Fruit fly (Drosophila melanogaster) whole organism, embryonic: ENCODE measurements around the gene CG10413.

Source experiments
- Aef1 ChIP-seq: fragments of 200-800 bp; sonication (Bioruptor generic); IDR thresholded peaks from 3 replicates; pipeline ENCODE4 v1.3.6; 2022; ENCODE audit warnings: missing biosample characterization, missing genetic modification characterization
- CG10543 ChIP-seq: fragments of 200-800 bp; sonication (Bioruptor generic); optimal IDR thresholded peaks from 3 replicates; lab custom pipeline; 2017; ENCODE audit warnings: missing biosample characterization, mild to moderate bottlenecking, missing genetic modification characterization, moderate library complexity
- CG11247 ChIP-seq: fragments of 200-800 bp; sonication (Bioruptor generic); IDR thresholded peaks from 2 replicates; pipeline ENCODE4 v1.3.6; 2022; ENCODE audit warnings: missing biosample characterization, missing genetic modification characterization
- CG11456 ChIP-seq: fragments of 200-800 bp; sonication (Bioruptor generic); IDR thresholded peaks from 3 replicates; pipeline ENCODE4 v1.3.6; 2022; ENCODE audit warnings: missing biosample characterization, missing genetic modification characterization
- CG13894 ChIP-seq: fragments of 200-800 bp; sonication (Bioruptor generic); optimal IDR thresholded peaks from 3 replicates; lab custom pipeline; 2018; ENCODE audit warnings: missing biosample characterization, mild to moderate bottlenecking, missing genetic modification characterization, moderate library complexity
- CG15479 ChIP-seq: fragments of 200-800 bp; sonication (Bioruptor generic); optimal IDR thresholded peaks from 3 replicates; lab custom pipeline; 2019; ENCODE audit warnings: missing biosample characterization, mild to moderate bottlenecking, missing genetic modification characterization, moderate library complexity
- CG17568 ChIP-seq: fragments of 200-800 bp; sonication (Bioruptor generic); optimal IDR thresholded peaks from 2 replicates; lab custom pipeline; 2018; ENCODE audit warnings: missing biosample characterization, mild to moderate bottlenecking, missing genetic modification characterization, moderate library complexity
- CG17802 ChIP-seq: fragments of 200-800 bp; sonication (Bioruptor generic); optimal IDR thresholded peaks from 2 replicates; lab custom pipeline; 2018; ENCODE audit warnings: missing biosample characterization, mild to moderate bottlenecking, missing genetic modification characterization, moderate library complexity
- CG2202 ChIP-seq: fragments of 200-800 bp; sonication (Bioruptor generic); optimal IDR thresholded peaks from 2 replicates; lab custom pipeline; 2018; ENCODE audit warnings: missing biosample characterization, mild to moderate bottlenecking, missing genetic modification characterization
- CG2712 ChIP-seq: fragments of 200-800 bp; optimal IDR thresholded peaks from 3 replicates; lab custom pipeline; 2019; ENCODE audit warnings: missing biosample characterization, mild to moderate bottlenecking, missing genetic modification characterization, moderate library complexity
- CG31224 ChIP-seq: fragments of 200-800 bp; sonication (Bioruptor generic); IDR thresholded peaks from 2 replicates; pipeline ENCODE4 v1.3.6; 2022; ENCODE audit warnings: missing biosample characterization, missing genetic modification characterization
- CG3163 ChIP-seq: fragments of 200-800 bp; sonication (Bioruptor generic); optimal IDR thresholded peaks from 3 replicates; lab custom pipeline; 2016; ENCODE audit warnings: missing biosample characterization, missing genetic modification characterization
- CG33213 ChIP-seq: fragments of 200-800 bp; sonication (Bioruptor generic); optimal IDR thresholded peaks from 3 replicates; lab custom pipeline; 2016; ENCODE audit warnings: missing biosample characterization, missing genetic modification characterization
- CG4328 ChIP-seq: fragments of 200-800 bp; sonication (Bioruptor generic); optimal IDR thresholded peaks from 3 replicates; lab custom pipeline; 2017; ENCODE audit warnings: missing biosample characterization, missing genetic modification reagents, missing genetic modification characterization
- CG4360 ChIP-seq: fragments of 200-800 bp; sonication (Bioruptor generic); IDR thresholded peaks from 2 replicates; pipeline ENCODE4 v1.3.6; 2022; ENCODE audit warnings: missing biosample characterization, missing genetic modification characterization
- CG6272 ChIP-seq: fragments of 200-800 bp; sonication (Bioruptor generic); IDR thresholded peaks from 2 replicates; pipeline ENCODE4 v1.3.6; 2022; ENCODE audit warnings: missing biosample characterization, missing genetic modification characterization
- CG6765 ChIP-seq: fragments of 200-800 bp; sonication (Bioruptor generic); optimal IDR thresholded peaks from 3 replicates; lab custom pipeline; 2017; ENCODE audit warnings: missing biosample characterization, mild to moderate bottlenecking, missing genetic modification characterization
- CG7357 ChIP-seq: fragments of 200-800 bp; sonication (Bioruptor generic); IDR thresholded peaks from 3 replicates; pipeline ENCODE4 v1.3.6; 2022; ENCODE audit warnings: missing biosample characterization, missing genetic modification characterization
- CG7839 ChIP-seq: fragments of 200-800 bp; sonication (Bioruptor generic); optimal IDR thresholded peaks from 3 replicates; lab custom pipeline; 2018; ENCODE audit warnings: missing biosample characterization, mild to moderate bottlenecking, missing genetic modification characterization, moderate library complexity
- CG7987 ChIP-seq: fragments of 200-800 bp; sonication (Bioruptor generic); optimal IDR thresholded peaks from 2 replicates; lab custom pipeline; 2018; ENCODE audit warnings: missing biosample characterization, mild to moderate bottlenecking, missing genetic modification characterization, moderate library complexity
- CG8924 ChIP-seq: fragments of 200-800 bp; optimal IDR thresholded peaks from 3 replicates; lab custom pipeline; 2019; ENCODE audit warnings: missing biosample characterization, mild to moderate bottlenecking, missing genetic modification characterization, moderate library complexity
- CG9932 ChIP-seq: fragments of 200-800 bp; sonication (Bioruptor generic); IDR thresholded peaks from 2 replicates; pipeline ENCODE4 v1.3.6; 2022; ENCODE audit warnings: missing biosample characterization, missing genetic modification characterization
- Chrac-16 ChIP-seq: fragments of 200-800 bp; sonication (Bioruptor generic); optimal IDR thresholded peaks from 3 replicates; lab custom pipeline; 2016; ENCODE audit warnings: missing biosample characterization, missing genetic modification characterization
- Dll ChIP-seq: fragments of 200-800 bp; sonication (Bioruptor generic); IDR thresholded peaks from 4 replicates; pipeline ENCODE4 v1.3.6; 2022; ENCODE audit warnings: missing biosample characterization, missing genetic modification characterization; ENCODE audit not compliant: partially characterized antibody
- HLH54F ChIP-seq: fragments of 200-800 bp; sonication (Bioruptor generic); optimal IDR thresholded peaks from 3 replicates; lab custom pipeline; 2016; ENCODE audit warnings: missing biosample characterization, missing genetic modification characterization
- HmgZ ChIP-seq: fragments of 200-800 bp; sonication (Bioruptor generic); optimal IDR thresholded peaks from 2 replicates; lab custom pipeline; 2018; ENCODE audit warnings: missing biosample characterization, mild to moderate bottlenecking, missing genetic modification characterization
- Oaz ChIP-seq: fragments of 200-800 bp; sonication (Bioruptor generic); IDR thresholded peaks from 2 replicates; pipeline ENCODE4 v1.3.6; 2022; ENCODE audit warnings: missing biosample characterization, missing genetic modification characterization
- Ravus ChIP-seq: fragments of 200-800 bp; sonication (Bioruptor generic); IDR thresholded peaks from 2 replicates; pipeline ENCODE4 v1.3.6; 2022; ENCODE audit warnings: missing biosample characterization, missing genetic modification characterization
- Rx ChIP-seq: fragments of 200-800 bp; sonication (Bioruptor generic); IDR thresholded peaks from 2 replicates; pipeline ENCODE4 v1.3.6; 2022; ENCODE audit warnings: missing biosample characterization, missing genetic modification characterization
- Scr ChIP-seq: fragments of 200-800 bp; sonication (Bioruptor generic); IDR thresholded peaks from 2 replicates; pipeline ENCODE4 v1.3.6; 2022; ENCODE audit warnings: missing biosample characterization, missing genetic modification characterization; ENCODE audit not compliant: partially characterized antibody
- Sry-β ChIP-seq: fragments of 200-800 bp; sonication (Bioruptor generic); optimal IDR thresholded peaks from 2 replicates; lab custom pipeline; 2018; ENCODE audit warnings: missing biosample characterization, mild to moderate bottlenecking, missing genetic modification characterization, moderate library complexity
- TFAM ChIP-seq: fragments of 200-800 bp; sonication (Bioruptor generic); optimal IDR thresholded peaks from 2 replicates; lab custom pipeline; 2017; ENCODE audit warnings: missing biosample characterization, missing genetic modification characterization, inconsistent platforms
- YL-1 ChIP-seq: fragments of 200-800 bp; sonication (Bioruptor generic); optimal IDR thresholded peaks from 3 replicates; lab custom pipeline; 2017; ENCODE audit warnings: missing biosample characterization, mild to moderate bottlenecking, missing genetic modification characterization
- ase ChIP-seq: fragments of 200-800 bp; sonication (Bioruptor generic); IDR thresholded peaks from 3 replicates; pipeline ENCODE4 v1.3.6; 2022; ENCODE audit warnings: missing biosample characterization, missing genetic modification characterization
- chn ChIP-seq: fragments of 200-800 bp; sonication (Bioruptor generic); optimal IDR thresholded peaks from 2 replicates; lab custom pipeline; 2016; ENCODE audit warnings: missing biosample characterization, missing genetic modification characterization
- dimm ChIP-seq: fragments of 200-800 bp; sonication (Bioruptor generic); IDR thresholded peaks from 2 replicates; pipeline ENCODE4 v1.3.6; 2022; ENCODE audit warnings: missing biosample characterization, missing genetic modification characterization
- dmrt99B ChIP-seq: fragments of 200-800 bp; sonication (Bioruptor generic); optimal IDR thresholded peaks from 2 replicates; lab custom pipeline; 2018; ENCODE audit warnings: missing biosample characterization, mild to moderate bottlenecking, missing genetic modification characterization, moderate library complexity
- emc ChIP-seq: fragments of 200-800 bp; sonication (Bioruptor generic); optimal IDR thresholded peaks from 2 replicates; lab custom pipeline; 2016; ENCODE audit warnings: missing biosample characterization, missing genetic modification characterization
- fd96Cb ChIP-seq: fragments of 200-800 bp; sonication (Bioruptor generic); optimal IDR thresholded peaks from 2 replicates; lab custom pipeline; 2018; ENCODE audit warnings: missing biosample characterization, mild to moderate bottlenecking, missing genetic modification characterization, moderate library complexity
- gsb-n ChIP-seq: fragments of 200-800 bp; sonication (Bioruptor generic); optimal IDR thresholded peaks from 3 replicates; lab custom pipeline; 2018; ENCODE audit warnings: missing biosample characterization, mild to moderate bottlenecking, missing genetic modification characterization
- lmd ChIP-seq: fragments of 200-800 bp; sonication (Bioruptor generic); IDR thresholded peaks from 2 replicates; pipeline ENCODE4 v1.3.6; 2022; ENCODE audit warnings: missing biosample characterization, missing genetic modification characterization
- odd ChIP-seq: fragments of 200-800 bp; sonication (Bioruptor generic); optimal IDR thresholded peaks from 2 replicates; lab custom pipeline; 2017; ENCODE audit warnings: missing biosample characterization, mild to moderate bottlenecking, missing genetic modification characterization
- pb ChIP-seq: fragments of 200-800 bp; sonication (Bioruptor generic); optimal IDR thresholded peaks from 3 replicates; lab custom pipeline; 2016; ENCODE audit warnings: missing biosample characterization, missing genetic modification characterization
- peb ChIP-seq: fragments of 200-800 bp; sonication (Bioruptor generic); IDR thresholded peaks from 2 replicates; pipeline ENCODE4 v1.3.6; 2022; ENCODE audit warnings: missing biosample characterization, missing genetic modification characterization
- sc ChIP-seq, 3 experiments: fragments of >200 bp in 2 of 3; fragments of 200-800 bp in 1 of 3; sonication (Bioruptor generic) in 1 of 3; optimal IDR thresholded peaks; 2 replicates in 2 of 3; 3 replicates in 1 of 3; lab custom pipeline; 2017; ENCODE audit warnings: mild to moderate bottlenecking in 1 of 3, missing biosample characterization in 1 of 3, missing genetic modification characterization in 1 of 3, missing genetic modification reagents in 1 of 3
- tap ChIP-seq: fragments of 200-800 bp; optimal IDR thresholded peaks from 3 replicates; lab custom pipeline; 2019; ENCODE audit warnings: missing biosample characterization, mild to moderate bottlenecking, missing genetic modification characterization, moderate library complexity
- tin ChIP-seq: fragments of 200-800 bp; sonication (Bioruptor generic); optimal IDR thresholded peaks from 3 replicates; lab custom pipeline; 2016; ENCODE audit warnings: missing biosample characterization, missing genetic modification characterization
- ttk ChIP-seq: fragments of 200-800 bp; sonication (Bioruptor generic); IDR thresholded peaks from 2 replicates; pipeline ENCODE4 v2.1.2; 2022; ENCODE audit warnings: missing biosample characterization, missing genetic modification characterization
- zf30C ChIP-seq: fragments of 200-800 bp; sonication (Bioruptor generic); optimal IDR thresholded peaks from 3 replicates; lab custom pipeline; 2018; ENCODE audit warnings: missing biosample characterization, mild to moderate bottlenecking, missing genetic modification characterization

The CG10413 gene

DNA sequence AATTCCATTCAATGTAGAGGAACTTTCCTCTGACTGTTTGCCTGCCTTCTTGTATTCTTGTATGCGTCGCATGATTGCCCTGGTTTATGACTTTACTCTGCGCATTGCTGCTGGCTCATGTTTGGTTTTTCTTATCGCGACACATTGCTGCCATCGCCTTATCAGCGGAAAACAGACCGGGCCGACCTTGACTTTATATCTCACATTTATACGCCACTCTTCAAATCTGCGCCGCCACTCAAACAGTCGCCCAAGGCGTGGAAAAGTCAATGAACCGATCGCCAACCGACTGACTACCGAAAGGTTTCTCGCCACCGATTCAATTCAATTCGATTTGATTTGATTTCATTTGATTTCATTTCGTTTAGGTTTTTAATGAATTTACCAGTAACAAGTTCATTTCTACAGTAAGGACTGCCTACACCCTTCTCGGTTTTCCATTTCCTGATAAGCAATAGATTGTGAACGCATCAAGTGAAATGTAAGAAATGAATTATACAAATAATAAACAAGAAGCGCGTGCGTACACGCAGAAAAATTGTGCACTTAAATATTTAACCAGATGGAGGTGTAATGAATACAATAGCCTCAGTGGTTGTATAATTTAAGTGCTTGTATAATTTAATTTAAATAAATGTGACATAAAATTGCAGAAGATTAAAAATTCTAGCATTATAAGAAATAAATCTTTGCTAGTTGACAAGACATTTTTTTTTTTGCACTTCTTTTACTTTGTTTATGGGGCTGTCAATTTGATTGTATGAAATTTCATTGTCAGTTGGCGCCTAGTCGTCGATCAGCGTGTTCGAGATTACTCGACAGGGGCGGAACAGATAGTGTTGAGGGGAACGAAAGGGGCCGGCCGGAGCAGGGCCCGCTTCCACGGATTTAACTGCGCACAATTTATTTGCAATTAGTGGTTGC lies 38.6 kb downstream of the CG10413 start (continued):
- no peak for TF ChIP-seq emc (GFP tag; lab: Kevin White, UChicago)
- TF ChIP-seq CG6765 (GFP tag; lab: Kevin White, UChicago) = no peak
- peak; percentile 30; the same call in 1 of the 2 replicates for TF ChIP-seq lmd (GFP tag; lab: Robert Waterston, UW)
- TF ChIP-seq Scr (GFP tag; lab: Robert Waterston, UW) = no peak
- no peak for TF ChIP-seq CG33213 (GFP tag; lab: Kevin White, UChicago)
- peak; percentile 43 for TF ChIP-seq fd96Cb (tag; lab: Kevin White, UChicago)
- TF ChIP-seq CG11456 = no peak
- no peak for TF ChIP-seq odd (GFP tag; lab: Kevin White, UChicago)
- TF ChIP-seq chn (GFP tag; lab: Kevin White, UChicago) = no peak
- no peak for TF ChIP-seq CG3163 (GFP tag; lab: Kevin White, UChicago)
- no peak for TF ChIP-seq Rx
- no peak for TF ChIP-seq pb
- peak; percentile 64 for TF ChIP-seq CG10543 (GFP tag; lab: Kevin White, UChicago)
- peak; percentile 5 for TF ChIP-seq gsb-n (tag; lab: Kevin White, UChicago)
- peak; percentile 29 for TF ChIP-seq CG7839 (tag; lab: Kevin White, UChicago)
- TF ChIP-seq Oaz (GFP tag; lab: Robert Waterston, UW) = no peak
- no peak for TF ChIP-seq Dll (GFP tag; lab: Robert Waterston, UW)
- peak; percentile 18 for TF ChIP-seq dmrt99B (tag; lab: Kevin White, UChicago)
- peak; percentile 57 for TF ChIP-seq CG2712
- TF ChIP-seq CG4328 (GFP tag; lab: Kevin White, UChicago) = no peak
- no peak for TF ChIP-seq tin
- no peak for TF ChIP-seq CG17568
- no peak for TF ChIP-seq TFAM (GFP tag; lab: Kevin White, UChicago)
- TF ChIP-seq dimm (GFP tag; lab: Robert Waterston, UW) = no peak
- TF ChIP-seq CG2202 (tag; lab: Kevin White, UChicago) = no peak
- no peak for TF ChIP-seq peb (GFP tag; lab: Robert Waterston, UW)
- peak; percentile 44 for TF ChIP-seq CG7987 (GFP tag; lab: Kevin White, UChicago)
- peak; percentile 51; the same call in 1 of the 2 replicates for TF ChIP-seq CG9932 (GFP tag; lab: Robert Waterston, UW)
- no peak for TF ChIP-seq tap (tag; lab: Kevin White, UChicago)
- no peak for TF ChIP-seq Sry-β
- no peak for TF ChIP-seq HmgZ (tag; lab: Kevin White, UChicago)
- TF ChIP-seq CG15479 (GFP tag; lab: Kevin White, UChicago) = peak; percentile 50
- TF ChIP-seq CG31224 (GFP tag; lab: Robert Waterston, UW) = no peak
- 0 out of 2 replicates have a peak, but pooled peaks have one; percentile 16 for TF ChIP-seq CG11247 (GFP tag; lab: Robert Waterston, UW)
- TF ChIP-seq zf30C (GFP tag; lab: Kevin White, UChicago) = peak; percentile 46
- peak; percentile 9 for TF ChIP-seq Chrac-16 (GFP tag; lab: Kevin White, UChicago)
- TF ChIP-seq YL-1 (GFP tag; lab: Kevin White, UChicago) = no peak
- no peak for TF ChIP-seq ase (GFP tag; lab: Robert Waterston, UW)
- no peak for TF ChIP-seq HLH54F (GFP tag; lab: Kevin White, UChicago)
- no peak for TF ChIP-seq Aef1 (GFP tag; lab: Robert Waterston, UW)
- no peak for TF ChIP-seq ttk (GFP tag; lab: Robert Waterston, UW)
- TF ChIP-seq CG17802 (tag; lab: Kevin White, UChicago) = no peak
- TF ChIP-seq CG13894 (tag; lab: Kevin White, UChicago) = no peak
- no peak for TF ChIP-seq Ravus
- no peak for TF ChIP-seq CG7357 (GFP tag; lab: Robert Waterston, UW)
- TF ChIP-seq CG6272 (GFP tag; lab: Robert Waterston, UW) = no peak
- no peak for TF ChIP-seq sc (optimal IDR thresholded peaks at IDR 0.05; lab: Kevin White, UChicago)
- peak; percentile 20 for TF ChIP-seq sc (GFP tag; optimal IDR thresholded peaks at IDR 0.05; lab: Kevin White, UChicago)
- TF ChIP-seq CG4360 (GFP tag; lab: Robert Waterston, UW) = no peak
- TF ChIP-seq CG8924 (tag; lab: Kevin White, UChicago) = peak; percentile 29
